Worm (Caenorhabditis elegans): ENCODE measurements around the gene ttr-57.

ttr-57 gene

DNA sequence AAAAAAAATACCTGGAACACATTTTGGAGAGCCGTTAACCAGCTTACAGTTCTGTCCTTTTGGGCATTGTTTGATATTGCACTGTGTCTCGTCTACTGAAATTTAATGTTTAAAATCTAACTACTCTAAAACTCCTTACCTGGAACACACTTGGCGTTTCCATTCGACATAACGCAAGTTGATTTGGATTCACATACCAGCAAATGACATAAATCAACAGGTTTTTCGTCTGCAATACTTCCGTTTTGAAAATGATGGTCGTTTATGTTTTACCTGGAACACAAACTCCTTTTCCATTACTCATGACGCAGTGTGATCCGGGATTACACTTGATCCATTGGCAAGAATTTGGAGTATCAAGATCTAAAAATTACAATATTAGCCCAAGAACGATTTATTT lies 20.4 kb downstream of the ttr-57 start:
- TF ChIP-seq elt-3 (tag; optimal IDR thresholded peaks at IDR 0.05): no peak
- TF ChIP-seq peb-1 (tag; optimal IDR thresholded peaks at IDR 0.05): no peak
- TF ChIP-seq nhr-12 (tag; optimal IDR thresholded peaks at IDR 0.05): no peak
- no peak for TF ChIP-seq nhr-23 (tag; optimal IDR thresholded peaks at IDR 0.05)
- TF ChIP-seq dmd-4 (tag; optimal IDR thresholded peaks at IDR 0.05): no peak
- TF ChIP-seq ama-1 (optimal IDR thresholded peaks at IDR 0.05): no peak

DNA sequence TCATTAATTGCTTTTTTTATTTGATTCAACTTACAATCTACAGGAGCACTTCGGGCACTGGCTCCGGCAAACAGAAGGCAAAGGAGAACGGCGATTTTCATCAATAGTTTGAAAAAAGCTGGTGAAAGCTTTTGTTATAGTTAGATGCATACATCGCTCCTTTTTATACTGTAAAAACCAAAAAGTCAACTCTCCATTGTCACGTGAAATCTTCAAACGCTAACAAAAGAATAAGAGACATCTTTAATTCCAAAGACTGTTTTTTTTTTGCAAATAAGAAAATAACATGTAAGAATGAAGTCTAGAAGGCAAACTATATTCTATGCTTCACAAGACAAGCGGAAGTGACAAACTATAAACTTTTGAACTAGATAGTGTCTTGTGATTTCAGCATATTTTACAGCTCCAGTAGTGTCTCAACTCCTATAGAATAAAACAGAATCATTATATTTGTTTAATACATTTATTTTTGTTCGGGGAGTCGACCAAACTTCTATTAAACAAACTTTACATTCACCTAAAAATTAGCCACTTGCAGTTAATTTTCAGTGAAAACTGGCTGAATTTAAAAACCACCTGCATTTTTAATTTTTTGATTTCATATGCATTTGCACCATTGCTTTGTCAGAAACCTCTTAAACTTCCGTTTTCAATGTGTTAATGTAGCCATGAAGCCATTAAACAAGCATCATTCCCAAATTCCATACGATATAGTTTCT lies 21.3 kb downstream of the ttr-57 start, which contains the start of the genes F46B3.9 and srz-18:
F46B3.9 (minus strand) TSS at position 101 of the 719 bp plus-strand sequence.
srz-18 (plus strand) TSS at position 669 of the 719 bp plus-strand sequence.
- no peak for TF ChIP-seq peb-1 (tag; optimal IDR thresholded peaks at IDR 0.05)
- no peak for TF ChIP-seq elt-1 (tag; optimal IDR thresholded peaks at IDR 0.05)
- TF ChIP-seq nhr-23 (tag; optimal IDR thresholded peaks at IDR 0.05): no peak
- no peak for TF ChIP-seq ZK546.5 (tag; optimal IDR thresholded peaks at IDR 0.05)
- TF ChIP-seq skn-1 (tag; optimal IDR thresholded peaks at IDR 0.05): no peak
- TF ChIP-seq Y55F3AM.14 (GFP tag; optimal IDR thresholded peaks at IDR 0.05): no peak
- TF ChIP-seq sem-4 (tag; optimal IDR thresholded peaks at IDR 0.05): no peak
- no peak for TF ChIP-seq nhr-11 (tag; optimal IDR thresholded peaks at IDR 0.05)
- TF ChIP-seq nhr-6 (tag; optimal IDR thresholded peaks at IDR 0.05): no peak
- no peak for TF ChIP-seq nhr-21 (tag; optimal IDR thresholded peaks at IDR 0.05)

ce11 chrV:20631255-20631654 lies 26.4 kb downstream of the ttr-57 start, which contains the start of gene F46B3.14:
Gene F46B3.14 (minus strand): TSS chrV:20631355.
- TF ChIP-seq nhr-23 (tag; optimal IDR thresholded peaks at IDR 0.05) (no peak), nhr-25 (tag; optimal IDR thresholded peaks at IDR 0.05) (no peak), Y55F3AM.14 (GFP tag; optimal IDR thresholded peaks at IDR 0.05) (no peak), ceh-16 (tag; optimal IDR thresholded peaks at IDR 0.05) (no peak), nhr-237 (tag; optimal IDR thresholded peaks at IDR 0.05) (no peak), ama-1 (optimal IDR thresholded peaks at IDR 0.05) (no peak), nhr-11 (tag; optimal IDR thresholded peaks at IDR 0.05) (no peak), fos-1 (tag; optimal IDR thresholded peaks at IDR 0.05) (no peak), sem-4 (tag; optimal IDR thresholded peaks at IDR 0.05) (no peak), peb-1 (tag; optimal IDR thresholded peaks at IDR 0.05) (no peak), lsy-2 (tag; optimal IDR thresholded peaks at IDR 0.05) (no peak), ceh-82 (tag; optimal IDR thresholded peaks at IDR 0.05) (no peak), dmd-4 (tag; optimal IDR thresholded peaks at IDR 0.05) (no peak)

ce11 chrV:20633619-20634018 lies 28.7 kb downstream of the ttr-57 start, which contains the start of gene F46B3.15:
Gene F46B3.15 (minus strand): TSS chrV:20633719.
- no peak for TF ChIP-seq blmp-1 (tag; optimal IDR thresholded peaks at IDR 0.05; ENCODE audit: insufficient read depth)

- TF ChIP-seq F13H6.1 (tag; optimal IDR thresholded peaks at IDR 0.05) (no peak), fos-1 (tag; optimal IDR thresholded peaks at IDR 0.05) (no peak), lin-39 (tag; optimal IDR thresholded peaks at IDR 0.05) (no peak), nhr-237 (tag; optimal IDR thresholded peaks at IDR 0.05) (no peak), ztf-4 (tag; optimal IDR thresholded peaks at IDR 0.05) (no peak), skn-1 (tag; optimal IDR thresholded peaks at IDR 0.05) (no peak), sem-4 (tag; optimal IDR thresholded peaks at IDR 0.05) (no peak), nhr-23 (tag; optimal IDR thresholded peaks at IDR 0.05) (no peak), nhr-77 (tag; optimal IDR thresholded peaks at IDR 0.05) (no peak), nhr-6 (tag; optimal IDR thresholded peaks at IDR 0.05) (no peak), aly-2 (tag; optimal IDR thresholded peaks at IDR 0.05) (no peak), alr-1 (tag; optimal IDR thresholded peaks at IDR 0.05) (no peak), sma-9 (GFP tag; optimal IDR thresholded peaks at IDR 0.05) (no peak), sma-9 (tag; optimal IDR thresholded peaks at IDR 0.05) (no peak), ama-1 (optimal IDR thresholded peaks at IDR 0.05) (no peak), mab-5 (tag; optimal IDR thresholded peaks at IDR 0.05) (no peak)
Observed at ce11 chrV:20634330-20634729, 29.4 kb downstream of the ttr-57 start, which contains the start of gene F46B3.16. Gene F46B3.16 (plus strand): TSS chrV:20634630.

ce11 chrV:20636855-20637254 lies 31.9 kb downstream of the ttr-57 start, which contains the start of gene ttr-13:
Gene ttr-13 (minus strand): TSS chrV:20636955.
- TF ChIP-seq egl-27 (tag; optimal IDR thresholded peaks at IDR 0.05) (no peak), sma-9 (GFP tag; optimal IDR thresholded peaks at IDR 0.05) (no peak), sma-9 (tag; optimal IDR thresholded peaks at IDR 0.05) (no peak), elt-3 (tag; optimal IDR thresholded peaks at IDR 0.05) (no peak), lin-39 (tag; optimal IDR thresholded peaks at IDR 0.05) (no peak), nhr-237 (tag; optimal IDR thresholded peaks at IDR 0.05) (no peak), unc-39 (tag; optimal IDR thresholded peaks at IDR 0.05) (no peak), unc-62 (GFP tag; optimal IDR thresholded peaks at IDR 0.05) (no peak), aly-2 (tag; optimal IDR thresholded peaks at IDR 0.05) (no peak), sem-4 (tag; optimal IDR thresholded peaks at IDR 0.05) (no peak), nhr-23 (tag; optimal IDR thresholded peaks at IDR 0.05) (no peak), ztf-11 (tag; optimal IDR thresholded peaks at IDR 0.05) (no peak), mbf-1 (tag; optimal IDR thresholded peaks at IDR 0.05) (no peak), ZK546.5 (tag; optimal IDR thresholded peaks at IDR 0.05) (no peak)
